Worm (Caenorhabditis elegans) whole organism, L4/young adult: Measurements from ENCODE around the gene Y55F3C.9.
"Not testable (repeated sequence)": the region's sequence is repeated elsewhere in the genome, so short reads cannot be mapped to it uniquely, and the experiment has no call there.

Source experiments
- W03F9.2 ChIP-seq: fragments of 150-350 bp; optimal IDR thresholded peaks from 2 replicates; lab custom pipeline; 2014; ENCODE audit warnings: missing biosample characterization, missing genetic modification characterization
- dao-5 ChIP-seq: sonication (generic microtip); optimal IDR thresholded peaks from 2 replicates; lab custom pipeline; 2016; ENCODE audit warnings: missing genotype, missing genetic modification characterization, moderate library complexity, missing compliant biosample characterization
- him-1 ChIP-seq: sonication (generic microtip); optimal IDR thresholded peaks from 2 replicates; lab custom pipeline; 2016; ENCODE audit warnings: missing genotype, missing genetic modification reagents, missing genetic modification characterization, missing compliant biosample characterization

The Y55F3C.9 gene

ce11 chrIV:728095-728494 lies at the start of gene Y55F3C.9:
Y55F3C.9 (minus strand) TSS chrIV:728195.
- TF ChIP-seq him-1 (tag; lab: Kevin White, UChicago) (no peak), W03F9.2 (tag; lab: Kevin White, UChicago) (no peak), dao-5 (no peak)

DNA sequence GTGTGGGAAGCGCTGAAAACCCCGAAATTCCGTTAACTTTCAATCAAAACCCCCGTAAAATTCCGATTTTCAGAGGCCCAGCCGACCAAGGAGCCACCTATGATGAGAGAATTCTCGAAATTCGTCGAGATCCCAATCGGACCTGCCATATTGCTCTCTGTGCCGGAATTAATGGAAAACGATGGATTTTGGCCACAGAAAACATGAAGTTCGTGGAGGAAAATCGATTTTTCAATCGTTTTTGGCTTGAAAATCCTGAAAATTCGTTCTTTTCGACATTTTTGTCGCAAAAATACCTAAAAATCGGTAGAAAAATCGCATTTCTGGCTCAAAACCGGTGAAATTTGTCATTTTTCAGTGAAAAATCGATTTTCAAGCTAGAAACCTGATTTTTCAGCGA lies 45.6 kb upstream of the Y55F3C.9 start:
- TF ChIP-seq dao-5: no peak
- TF ChIP-seq W03F9.2 (tag; lab: Kevin White, UChicago): no peak
- TF ChIP-seq him-1 (tag; lab: Kevin White, UChicago): no peak

DNA sequence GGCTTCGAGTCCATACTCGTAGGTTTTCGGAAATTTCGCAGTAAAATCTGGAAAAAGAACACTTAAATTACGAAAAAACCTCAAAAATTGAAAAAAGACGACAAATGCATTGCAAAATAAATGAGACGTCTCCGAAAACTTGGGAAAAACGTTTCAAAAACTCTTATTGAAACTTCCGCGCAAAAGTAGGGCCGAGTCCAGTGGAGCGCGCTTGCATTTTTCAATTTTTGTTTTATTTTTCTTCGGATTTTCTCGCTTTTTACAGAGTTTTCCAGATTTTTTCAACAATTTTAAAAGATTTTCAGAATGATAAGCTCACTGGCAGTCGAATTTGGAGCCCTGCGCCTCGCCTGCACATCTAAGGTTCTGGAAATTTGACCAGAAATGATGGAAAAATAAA lies 44.9 kb upstream of the Y55F3C.9 start, which contains the start of gene mrpl-2:
Gene mrpl-2, plus strand, starts transcription at position 307 of the 400 bp plus-strand sequence.
- TF ChIP-seq dao-5 (no peak), him-1 (tag; lab: Kevin White, UChicago) (no peak), W03F9.2 (tag; lab: Kevin White, UChicago) (no peak)

ce11 chrIV:771061-771460 lies 43.1 kb upstream of the Y55F3C.9 start, which contains the start of gene F56B3.9:
F56B3.9 (plus strand) TSS chrIV:771361.
- TF ChIP-seq W03F9.2 (tag; lab: Kevin White, UChicago); dao-5; him-1 (tag; lab: Kevin White, UChicago): not testable (repeated sequence)

DNA sequence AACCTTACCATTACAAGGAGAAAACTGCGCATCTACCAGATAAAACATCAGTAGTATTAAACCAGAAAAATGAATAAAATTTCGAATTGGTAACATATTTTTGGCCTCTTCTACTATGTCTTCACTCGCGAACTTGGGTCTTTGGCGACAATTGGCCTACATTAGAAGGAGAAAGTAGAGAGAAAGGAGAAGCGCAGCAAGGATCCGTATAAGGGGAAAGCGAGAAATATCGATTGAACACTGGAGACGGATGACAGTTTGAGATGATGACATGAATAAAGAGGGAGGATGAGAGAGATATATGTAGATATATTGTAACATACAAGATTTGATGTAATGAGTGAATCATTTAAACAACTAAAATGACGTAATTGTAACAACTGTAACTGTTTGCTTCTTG lies 40.3 kb upstream of the Y55F3C.9 start, which contains the start of gene F56B3.2:
Gene F56B3.2, minus strand, starts transcription at position 273 of the 400 bp plus-strand sequence.
- TF ChIP-seq dao-5 (no peak), him-1 (tag; lab: Kevin White, UChicago) (no peak)

DNA sequence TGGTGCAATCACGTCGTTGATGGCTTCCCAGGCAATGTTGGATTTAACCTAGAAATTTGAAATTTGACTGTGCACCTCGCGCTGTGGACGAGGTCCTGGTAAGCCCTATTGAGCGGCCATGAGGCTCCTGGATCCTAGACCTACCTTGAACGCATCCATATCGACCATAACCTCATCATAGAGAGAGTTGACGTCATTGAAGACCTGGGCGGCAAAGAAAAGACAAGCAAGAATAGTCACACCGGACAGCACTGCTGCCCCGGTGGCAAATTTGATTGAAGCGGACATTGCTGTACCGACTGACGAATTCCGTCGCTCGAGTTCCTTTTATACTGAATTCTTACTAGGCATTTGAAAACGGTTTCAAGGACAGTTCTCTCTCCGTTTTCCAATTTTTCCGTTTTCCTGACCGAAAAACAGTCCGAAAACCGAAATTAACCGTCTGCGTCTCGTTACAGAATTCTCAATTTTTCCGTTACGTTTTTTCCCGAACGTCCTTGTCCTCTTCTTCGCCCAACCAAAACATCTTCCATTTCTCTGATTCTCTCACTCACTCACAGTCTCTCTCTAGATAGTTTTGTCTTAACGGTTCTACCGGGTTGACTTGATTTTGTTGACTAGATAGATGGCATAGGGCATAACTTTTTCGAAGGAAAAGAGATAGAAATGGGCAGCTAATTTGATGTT lies 35.5 kb upstream of the Y55F3C.9 start, which contains the start of gene col-103:
Gene col-103, minus strand, starts transcription at position 302 of the 687 bp plus-strand sequence.
- TF ChIP-seq him-1 (tag; lab: Kevin White, UChicago) (no peak), dao-5 (no peak), W03F9.2 (tag; lab: Kevin White, UChicago) (no peak)

DNA sequence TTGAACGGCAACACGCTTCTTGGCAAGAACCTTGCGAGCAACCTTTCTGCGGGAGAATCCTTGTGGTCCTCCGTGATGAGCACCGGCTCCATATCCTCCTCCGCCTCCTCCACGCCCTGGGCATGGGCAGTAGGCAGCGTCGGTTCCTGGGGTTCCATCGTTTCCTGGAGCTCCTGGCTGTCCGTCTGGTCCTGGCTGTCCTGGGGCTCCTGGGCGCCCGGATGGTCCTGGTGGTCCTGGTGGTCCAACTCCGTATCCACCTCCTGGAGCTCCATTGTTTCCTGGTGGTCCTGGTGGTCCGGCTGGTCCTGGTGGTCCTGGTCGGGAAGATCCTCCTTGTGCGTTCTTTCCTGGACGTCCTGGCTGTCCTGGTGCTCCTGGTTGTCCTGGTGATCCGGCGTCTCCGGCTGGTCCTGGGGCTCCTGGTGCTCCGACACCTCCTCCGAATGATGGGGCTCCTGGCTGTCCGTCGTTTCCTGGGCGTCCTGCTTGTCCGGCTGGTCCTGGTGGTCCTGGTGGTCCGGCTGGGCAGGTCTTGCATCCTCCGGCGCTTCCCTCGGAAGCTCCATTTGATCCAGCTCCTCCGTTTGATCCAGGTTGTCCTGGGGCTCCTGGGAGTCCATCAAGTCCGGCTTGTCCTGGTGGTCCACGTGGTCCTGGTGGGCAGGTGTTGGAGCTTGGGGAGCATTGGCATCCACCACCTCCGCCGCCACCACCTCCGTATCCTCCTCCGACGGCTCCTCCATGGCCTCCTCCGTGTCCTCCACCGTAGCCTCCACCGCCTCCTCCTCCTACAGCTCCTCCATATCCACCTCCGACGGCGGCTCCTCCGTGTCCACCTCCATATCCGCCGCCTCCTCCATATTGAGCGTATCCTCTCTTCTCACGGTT lies 34.7 kb upstream of the Y55F3C.9 start:
- TF ChIP-seq dao-5: no peak
- no peak for TF ChIP-seq W03F9.2 (tag; lab: Kevin White, UChicago)

DNA sequence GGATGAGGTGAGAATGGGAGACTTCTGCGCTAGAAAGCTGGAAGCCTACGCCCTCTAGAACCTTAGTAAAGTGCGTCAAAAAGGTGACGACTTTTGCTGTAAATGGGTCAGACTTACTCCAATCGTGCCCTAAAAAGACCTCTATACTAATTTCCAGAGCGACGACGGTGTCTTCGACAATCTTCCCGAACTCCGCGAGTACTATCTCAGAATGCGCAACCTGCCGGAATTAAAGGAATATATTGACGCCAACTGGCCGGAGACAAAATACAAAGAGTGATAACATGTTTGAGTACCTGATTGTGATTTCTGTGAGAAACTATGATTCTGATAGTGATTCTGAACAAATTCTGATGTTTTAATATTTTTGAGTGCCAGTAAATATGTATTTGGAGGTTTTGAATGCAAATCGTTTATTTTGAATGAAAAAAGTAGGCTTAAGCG lies 34.0 kb upstream of the Y55F3C.9 start:
- TF ChIP-seq W03F9.2 (tag; lab: Kevin White, UChicago): no peak
- no peak for TF ChIP-seq him-1 (tag; lab: Kevin White, UChicago)
- TF ChIP-seq dao-5: no peak

DNA sequence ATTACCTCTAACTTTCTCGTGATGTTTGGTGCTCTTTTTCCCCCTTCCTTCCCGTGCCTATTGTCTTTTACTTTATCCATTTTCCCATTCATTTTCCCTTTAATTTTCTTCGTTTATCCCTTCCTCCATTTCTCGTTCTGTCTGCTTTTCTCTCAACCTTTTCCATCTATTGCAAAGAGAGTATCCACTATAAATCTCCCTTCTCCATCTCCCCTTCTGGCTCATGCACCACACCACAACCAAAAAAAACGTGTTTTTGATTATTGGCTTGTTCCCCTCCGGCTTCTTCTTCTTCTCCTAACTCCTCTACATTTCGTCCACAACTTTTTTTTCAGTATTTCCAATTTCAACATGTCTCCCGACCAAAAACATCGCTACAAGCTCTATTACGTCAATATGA lies 32.3 kb upstream of the Y55F3C.9 start, which contains the start of gene gst-40:
Gene gst-40, plus strand, starts transcription at position 236 of the 400 bp plus-strand sequence.
- TF ChIP-seq dao-5 (no peak), him-1 (tag; lab: Kevin White, UChicago) (no peak), W03F9.2 (tag; lab: Kevin White, UChicago) (no peak)

ce11 chrIV:757548-757947 lies 29.6 kb upstream of the Y55F3C.9 start:
- no peak for TF ChIP-seq him-1 (tag; lab: Kevin White, UChicago)
- no peak for TF ChIP-seq W03F9.2 (tag; lab: Kevin White, UChicago)
- TF ChIP-seq dao-5: no peak

- no peak for TF ChIP-seq W03F9.2 (tag; lab: Kevin White, UChicago)
- TF ChIP-seq dao-5: no peak
- TF ChIP-seq him-1 (tag; lab: Kevin White, UChicago): no peak
These were observed 29.0 kb upstream of the Y55F3C.9 start for ce11 chrIV:756956-757355.

DNA sequence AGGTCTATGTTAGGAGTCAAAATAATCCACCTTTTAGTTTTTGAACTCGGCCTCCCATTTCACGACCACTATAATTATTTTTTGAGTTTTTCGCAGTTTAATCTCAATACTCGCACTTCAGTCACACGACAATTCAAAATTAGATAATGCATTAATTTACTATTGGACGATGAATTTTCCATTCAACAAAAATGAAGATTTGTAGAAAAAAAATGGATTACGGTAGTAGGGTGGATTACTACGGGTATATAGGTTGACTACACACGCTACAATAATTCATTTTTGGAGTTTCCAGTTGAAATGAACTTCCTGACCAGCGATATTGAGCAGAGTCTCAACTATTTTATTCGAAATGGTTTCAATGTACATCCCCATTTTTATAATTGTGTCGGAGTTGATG lies 28.4 kb upstream of the Y55F3C.9 start, which contains the start of gene srt-23:
Gene srt-23, plus strand, starts transcription at position 301 of the 400 bp plus-strand sequence.
- TF ChIP-seq him-1 (tag; lab: Kevin White, UChicago) (no peak), W03F9.2 (tag; lab: Kevin White, UChicago) (no peak), dao-5 (no peak)

ce11 chrIV:754357-754972 lies 26.5 kb upstream of the Y55F3C.9 start:
- TF ChIP-seq him-1 (tag; lab: Kevin White, UChicago): no peak
- TF ChIP-seq dao-5: no peak
- TF ChIP-seq W03F9.2 (tag; lab: Kevin White, UChicago): no peak
